Worm (Caenorhabditis elegans) whole organism, young adult: ENCODE data around the gene C38D4.10.
A peak's percentile ranks its signal among the peaks of the same experiment; 100 is the strongest.

Experiments used
- B0019.2 ChIP-seq: fragments of 200-800 bp; sonication (Bioruptor generic); conservative IDR thresholded peaks from 2 replicates; pipeline ENCODE4 v1.3.6; 2022; ENCODE audit warnings: missing genetic modification reagents, missing genetic modification characterization, missing compliant biosample characterization
- C06A6.2 ChIP-seq: fragments of 200-800 bp; sonication (Bioruptor generic); conservative IDR thresholded peaks from 2 replicates; pipeline ENCODE4 v1.3.6; 2022; ENCODE audit warnings: missing genetic modification characterization, missing compliant biosample characterization
- F22D6.2 ChIP-seq: sonication (generic microtip); optimal IDR thresholded peaks from 2 replicates; lab custom pipeline; 2016; ENCODE audit warnings: mild to moderate bottlenecking, missing genetic modification characterization, missing compliant biosample characterization
- F49E8.2 ChIP-seq: sonication (generic microtip); optimal IDR thresholded peaks from 3 replicates; lab custom pipeline; 2017; ENCODE audit warnings: missing genetic modification characterization, mild to moderate bottlenecking, missing compliant biosample characterization, antibody characterized with exemption, moderate library complexity; ENCODE audit not compliant: insufficient read depth
- K11D2.4 ChIP-seq: fragments of 200-800 bp; sonication (Bioruptor generic); IDR thresholded peaks from 2 replicates; pipeline ENCODE4 v1.3.6; 2022; ENCODE audit warnings: missing genetic modification reagents, missing genetic modification characterization, missing compliant biosample characterization
- T07F8.4 ChIP-seq: sonication (generic microtip); optimal IDR thresholded peaks from 2 replicates; lab custom pipeline; 2016; ENCODE audit warnings: mild to moderate bottlenecking, missing genetic modification characterization, moderate library complexity, missing compliant biosample characterization
- Y53G8AR.9 ChIP-seq: fragments of 200-800 bp; sonication (Bioruptor generic); conservative IDR thresholded peaks from 2 replicates; pipeline ENCODE4 v1.3.6; 2022; ENCODE audit warnings: missing genetic modification reagents, missing genetic modification characterization, missing compliant biosample characterization
- Y56A3A.18 ChIP-seq: fragments of 200-800 bp; sonication (Bioruptor generic); IDR thresholded peaks from 2 replicates; pipeline ENCODE4 v1.3.6; 2022; ENCODE audit warnings: missing genetic modification reagents, missing genetic modification characterization, missing compliant biosample characterization
- Y67H2A.10 ChIP-seq: fragments of 200-800 bp; sonication (Bioruptor generic); conservative IDR thresholded peaks from 2 replicates; pipeline ENCODE4 v1.3.6; 2022; ENCODE audit warnings: missing genetic modification reagents, missing genetic modification characterization, missing compliant biosample characterization
- aptf-2 ChIP-seq: fragments of 200-800 bp; sonication (Bioruptor generic); conservative IDR thresholded peaks from 2 replicates; pipeline ENCODE4 v1.3.6; 2022; ENCODE audit warnings: missing genetic modification reagents, missing genetic modification characterization, missing compliant biosample characterization
- attf-5 ChIP-seq: fragments of 200-800 bp; sonication (Bioruptor generic); optimal IDR thresholded peaks from 2 replicates; lab custom pipeline; 2018; ENCODE audit warnings: mild to moderate bottlenecking, missing genetic modification characterization, missing compliant biosample characterization
- attf-6 ChIP-seq: fragments of 200-800 bp; sonication (Bioruptor generic); IDR thresholded peaks from 2 replicates; pipeline ENCODE4 v1.3.6; 2022; ENCODE audit warnings: missing genetic modification reagents, missing genetic modification characterization, missing compliant biosample characterization
- bed-1 ChIP-seq: fragments of 200-800 bp; sonication (Bioruptor generic); IDR thresholded peaks from 2 replicates; pipeline ENCODE4 v1.3.6; 2022; ENCODE audit warnings: missing genetic modification reagents, missing genetic modification characterization, missing compliant biosample characterization
- ccch-3 ChIP-seq: fragments of 200-800 bp; sonication (Bioruptor generic); optimal IDR thresholded peaks from 2 replicates; lab custom pipeline; 2018; ENCODE audit warnings: mild to moderate bottlenecking, missing genetic modification characterization, missing compliant biosample characterization
- cebp-1 ChIP-seq, 2 experiments: fragments of 200-800 bp in 1 of 2; sonication (Bioruptor generic) in 1 of 2; sonication (generic microtip) in 1 of 2; IDR thresholded peaks in 1 of 2; optimal IDR thresholded peaks in 1 of 2; 2 replicates each; pipeline versions ENCODE4 v1.3.6 to Lab custom; 2017 to 2022; ENCODE audit warnings: missing compliant biosample characterization in 2 of 2, missing genetic modification characterization in 2 of 2, mild to moderate bottlenecking in 1 of 2, missing genetic modification reagents in 1 of 2, moderate library complexity in 1 of 2
- cebp-2 ChIP-seq: fragments of 200-800 bp; sonication (Bioruptor generic); IDR thresholded peaks from 2 replicates; pipeline ENCODE4 v1.3.6; 2022; ENCODE audit warnings: missing genetic modification characterization, missing compliant biosample characterization
- ceh-27 ChIP-seq: fragments of 200-800 bp; sonication (Bioruptor generic); optimal IDR thresholded peaks from 2 replicates; lab custom pipeline; 2018; ENCODE audit warnings: mild to moderate bottlenecking, missing genetic modification characterization, moderate library complexity, missing compliant biosample characterization
- die-1 ChIP-seq: sonication (generic microtip); optimal IDR thresholded peaks from 2 replicates; lab custom pipeline; 2016; ENCODE audit warnings: missing genotype, mild to moderate bottlenecking, missing genetic modification characterization, missing compliant biosample characterization
- dpl-1 ChIP-seq: fragments of 150-350 bp; optimal IDR thresholded peaks from 2 replicates; lab custom pipeline; 2014; ENCODE audit warnings: missing biosample characterization, missing genetic modification reagents, missing genetic modification characterization
- egl-18 ChIP-seq: fragments of 200-800 bp; sonication (Bioruptor generic); IDR thresholded peaks from 2 replicates; pipeline ENCODE4 v1.3.6; 2022; ENCODE audit warnings: missing genetic modification reagents, missing genetic modification characterization, missing compliant biosample characterization
- egrh-3 ChIP-seq: fragments of 200-800 bp; sonication (Bioruptor generic); IDR thresholded peaks from 2 replicates; pipeline ENCODE4 v1.3.6; 2022; ENCODE audit warnings: missing genetic modification reagents, missing genetic modification characterization, missing compliant biosample characterization
- ekl-4 ChIP-seq: fragments of 200-800 bp; sonication (Bioruptor generic); IDR thresholded peaks from 2 replicates; pipeline ENCODE4 v1.3.6; 2022; ENCODE audit warnings: missing genetic modification reagents, missing genetic modification characterization, missing compliant biosample characterization
- ets-4 ChIP-seq: fragments of 200-800 bp; sonication (Bioruptor generic); optimal IDR thresholded peaks from 2 replicates; lab custom pipeline; 2018; ENCODE audit warnings: mild to moderate bottlenecking, missing genetic modification characterization, missing compliant biosample characterization
- gei-17 ChIP-seq: fragments of 200-800 bp; sonication (Bioruptor generic); optimal IDR thresholded peaks from 2 replicates; lab custom pipeline; 2018; ENCODE audit warnings: mild to moderate bottlenecking, missing genetic modification characterization, missing compliant biosample characterization
- hlh-12 ChIP-seq: sonication (generic microtip); optimal IDR thresholded peaks from 2 replicates; lab custom pipeline; 2016; ENCODE audit warnings: missing genetic modification characterization, missing compliant biosample characterization
- hmg-20 ChIP-seq: fragments of 200-800 bp; sonication (Bioruptor generic); IDR thresholded peaks from 2 replicates; pipeline ENCODE4 v1.3.6; 2022; ENCODE audit warnings: missing genetic modification reagents, missing genetic modification characterization, missing compliant biosample characterization
- hsf-1 ChIP-seq: fragments of 200-800 bp; sonication (Bioruptor generic); IDR thresholded peaks from 2 replicates; pipeline ENCODE4 v1.3.6; 2022; ENCODE audit warnings: missing genetic modification reagents, missing genetic modification characterization, missing compliant biosample characterization
- let-526 ChIP-seq: fragments of 200-800 bp; sonication (Bioruptor generic); IDR thresholded peaks from 2 replicates; pipeline ENCODE4 v1.3.6; 2022; ENCODE audit warnings: missing genetic modification reagents, missing genetic modification characterization, missing compliant biosample characterization
- let-607 ChIP-seq, 2 experiments: fragments of 200-800 bp in 1 of 2; sonication (Bioruptor generic) in 1 of 2; sonication (generic microtip) in 1 of 2; optimal IDR thresholded peaks; 2 replicates each; lab custom pipeline; 2016 to 2018; ENCODE audit warnings: mild to moderate bottlenecking in 2 of 2, missing compliant biosample characterization in 2 of 2, missing genetic modification characterization in 2 of 2, moderate library complexity in 2 of 2, missing genotype in 1 of 2
- lsl-1 ChIP-seq: fragments of 200-800 bp; sonication (Bioruptor generic); optimal IDR thresholded peaks from 2 replicates; lab custom pipeline; 2018; ENCODE audit warnings: mild to moderate bottlenecking, missing genetic modification characterization, moderate library complexity, missing compliant biosample characterization
- madf-3 ChIP-seq: fragments of 200-800 bp; sonication (Bioruptor generic); IDR thresholded peaks from 2 replicates; pipeline ENCODE4 v1.3.6; 2022; ENCODE audit warnings: missing genetic modification reagents, missing genetic modification characterization, missing compliant biosample characterization
- madf-6 ChIP-seq: fragments of 200-800 bp; sonication (Bioruptor generic); IDR thresholded peaks from 2 replicates; pipeline ENCODE4 v1.3.6; 2022; ENCODE audit warnings: missing genetic modification reagents, missing genetic modification characterization, missing compliant biosample characterization
- mcd-1 ChIP-seq: fragments of 200-800 bp; sonication (Bioruptor generic); IDR thresholded peaks from 2 replicates; pipeline ENCODE4 v1.3.6; 2022; ENCODE audit warnings: missing genetic modification reagents, missing genetic modification characterization, missing compliant biosample characterization
- mes-4 ChIP-seq: sonication (generic microtip); optimal IDR thresholded peaks from 2 replicates; lab custom pipeline; 2016; ENCODE audit warnings: missing genotype, missing genetic modification characterization, missing compliant biosample characterization
- nhr-120 ChIP-seq: fragments of 200-800 bp; sonication (Bioruptor generic); IDR thresholded peaks from 2 replicates; pipeline ENCODE4 v1.3.6; 2022; ENCODE audit warnings: missing genetic modification characterization, missing compliant biosample characterization
- nhr-27 ChIP-seq: fragments of 200-800 bp; sonication (Bioruptor generic); optimal IDR thresholded peaks from 2 replicates; lab custom pipeline; 2018; ENCODE audit warnings: mild to moderate bottlenecking, missing genetic modification characterization, moderate library complexity, missing compliant biosample characterization
- sdz-38 ChIP-seq: sonication (generic microtip); optimal IDR thresholded peaks from 2 replicates; lab custom pipeline; 2016; ENCODE audit warnings: missing genotype, missing genetic modification characterization, missing compliant biosample characterization
- snpc-3.4 ChIP-seq: sonication (generic microtip); optimal IDR thresholded peaks from 2 replicates; lab custom pipeline; 2017; ENCODE audit warnings: missing genetic modification characterization, mild to moderate bottlenecking, missing compliant biosample characterization, antibody characterized with exemption, moderate library complexity, missing genotype, missing genetic modification reagents
- somi-1 ChIP-seq: fragments of 200-800 bp; sonication (Bioruptor generic); optimal IDR thresholded peaks from 2 replicates; lab custom pipeline; 2018; ENCODE audit warnings: mild to moderate bottlenecking, missing genetic modification characterization, missing compliant biosample characterization
- ztf-6 ChIP-seq: fragments of 200-800 bp; sonication (Bioruptor generic); IDR thresholded peaks from 2 replicates; pipeline ENCODE4 v1.3.6; 2022; ENCODE audit warnings: missing genetic modification reagents, missing genetic modification characterization, missing compliant biosample characterization

The C38D4.10 gene

DNA sequence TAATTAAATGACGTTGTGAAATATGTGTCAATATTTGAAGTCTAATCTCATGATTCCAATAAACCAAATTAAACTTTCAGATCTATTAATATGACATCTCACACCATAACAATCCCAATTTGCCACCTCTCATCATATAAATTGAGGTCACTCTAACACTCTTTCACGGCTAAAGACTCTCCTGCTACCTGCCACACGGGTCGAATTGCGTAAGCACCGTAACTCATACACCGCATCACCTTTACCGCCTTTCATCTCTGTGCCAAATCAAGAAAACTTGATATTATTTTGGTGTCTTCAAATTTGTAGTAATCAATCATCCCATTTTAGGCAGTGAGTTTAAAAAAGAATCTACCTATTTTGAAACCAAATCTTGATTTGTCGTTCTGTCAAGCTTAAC is 24.0 kb downstream of the C38D4.10 start:
- no peak for TF ChIP-seq nhr-27
- TF ChIP-seq ztf-6 (GFP tag; lab: Robert Waterston, UW) = no peak
- TF ChIP-seq egl-18 (GFP tag; lab: Robert Waterston, UW) = no peak
- TF ChIP-seq ets-4 (GFP tag; lab: Kevin White, UChicago) = no peak
- TF ChIP-seq somi-1 (GFP tag; lab: Kevin White, UChicago) = no peak
- TF ChIP-seq hmg-20 = no peak
- no peak for TF ChIP-seq F22D6.2
- no peak for TF ChIP-seq egrh-3 (GFP tag; lab: Robert Waterston, UW)
- TF ChIP-seq lsl-1 (GFP tag; lab: Kevin White, UChicago) = no peak
- TF ChIP-seq ekl-4 (GFP tag; lab: Robert Waterston, UW) = no peak
- no peak for TF ChIP-seq nhr-120 (GFP tag; lab: Robert Waterston, UW)
- no peak for TF ChIP-seq mcd-1
- no peak for TF ChIP-seq hlh-12 (tag; lab: Kevin White, UChicago)
- no peak for TF ChIP-seq K11D2.4 (GFP tag; lab: Robert Waterston, UW)
- no peak for TF ChIP-seq cebp-1 (GFP tag; IDR thresholded peaks at IDR 0.05; lab: Robert Waterston, UW)
- TF ChIP-seq cebp-1 (tag; optimal IDR thresholded peaks at IDR 0.05; lab: Kevin White, UChicago) = no peak
- no peak for TF ChIP-seq die-1 (tag; lab: Kevin White, UChicago)
- TF ChIP-seq, all 124 proteins: peak for 0

DNA sequence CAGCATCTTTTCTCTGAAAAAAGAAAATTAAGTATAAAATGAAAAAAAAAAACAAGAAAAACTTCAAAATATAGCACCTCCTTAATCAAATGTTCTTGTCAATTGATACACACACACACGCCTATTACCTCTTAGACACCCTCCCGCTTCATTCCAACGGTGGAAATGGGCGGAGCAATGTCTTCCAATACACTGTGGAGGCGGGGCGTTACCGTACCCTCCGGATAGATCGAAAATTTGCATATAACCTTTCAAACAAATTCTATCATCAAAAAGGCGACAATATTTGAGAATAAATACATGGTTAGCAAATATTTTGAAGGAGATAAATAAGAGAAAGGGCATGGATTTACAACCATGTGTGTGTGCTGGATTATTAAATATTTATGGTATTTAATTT is 25.8 kb downstream of the C38D4.10 start:
- TF ChIP-seq attf-5 (GFP tag; lab: Kevin White, UChicago) (peak; percentile 28), madf-6 (GFP tag; lab: Robert Waterston, UW) (peak; percentile 47; the same call in 1 of the 2 replicates), B0019.2 (GFP tag; lab: Robert Waterston, UW) (no peak), madf-3 (GFP tag; lab: Robert Waterston, UW) (0 out of 2 replicates have a peak, but pooled peaks have one; percentile 42), ekl-4 (GFP tag; lab: Robert Waterston, UW) (peak; percentile 31; the same call in 1 of the 2 replicates), attf-6 (GFP tag; lab: Robert Waterston, UW) (no peak), let-607 (tag; optimal IDR thresholded peaks at IDR 0.05; lab: Kevin White, UChicago) (no peak), hsf-1 (GFP tag; lab: Robert Waterston, UW) (peak; percentile 18; the same call in 1 of the 2 replicates), gei-17 (GFP tag; lab: Kevin White, UChicago) (no peak), snpc-3.4 (tag; lab: Kevin White, UChicago) (peak; percentile 26)

DNA sequence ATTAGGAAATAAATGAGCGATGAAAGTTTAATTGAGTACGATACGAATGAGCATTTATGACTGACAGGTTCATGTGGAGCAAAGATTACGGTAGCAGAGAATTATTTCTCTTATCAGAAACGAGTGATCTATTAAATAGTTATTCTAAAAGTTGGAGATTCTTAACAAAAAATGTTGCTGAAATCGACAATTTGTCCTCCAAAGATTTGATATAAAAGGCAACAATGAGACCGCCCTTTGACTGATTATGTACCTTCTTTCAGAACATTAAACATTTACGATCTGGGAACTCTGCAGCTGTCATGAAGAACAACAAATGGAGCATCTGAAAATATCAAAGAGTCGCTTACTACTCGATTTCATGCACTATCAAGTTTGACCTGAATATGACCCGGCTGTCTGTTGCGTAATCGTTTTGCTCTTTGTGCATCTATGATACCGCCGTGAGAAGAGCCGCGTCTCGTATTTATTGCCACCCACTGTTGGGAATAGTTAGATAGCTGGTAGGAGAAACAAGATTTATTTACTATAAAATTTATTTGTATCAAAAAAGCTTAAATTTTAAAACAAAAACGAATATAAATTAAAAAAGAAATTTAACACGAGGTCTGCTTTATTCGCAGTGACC is 27.3 kb downstream of the C38D4.10 start, which contains the start of gene pal-1:
pal-1 (minus strand) TSS at position 51 of the 628 bp plus-strand sequence.
- TF ChIP-seq dpl-1 (GFP tag; lab: Kevin White, UChicago) (no peak), T07F8.4 (tag; lab: Kevin White, UChicago) (no peak), sdz-38 (tag; lab: Kevin White, UChicago) (no peak), F49E8.2 (tag; lab: Kevin White, UChicago) (no peak), bed-1 (GFP tag; lab: Robert Waterston, UW) (no peak), aptf-2 (GFP tag; lab: Robert Waterston, UW) (no peak), let-526 (GFP tag; lab: Robert Waterston, UW) (no peak), Y56A3A.18 (GFP tag; lab: Robert Waterston, UW) (no peak), Y53G8AR.9 (GFP tag; lab: Robert Waterston, UW) (no peak), ccch-3 (GFP tag; lab: Kevin White, UChicago) (no peak), cebp-2 (no peak), mes-4 (tag; lab: Kevin White, UChicago) (no peak), ceh-27 (GFP tag; lab: Kevin White, UChicago) (no peak), K11D2.4 (GFP tag; lab: Robert Waterston, UW) (no peak), cebp-1 (GFP tag; IDR thresholded peaks at IDR 0.05; lab: Robert Waterston, UW) (no peak), cebp-1 (tag; optimal IDR thresholded peaks at IDR 0.05; lab: Kevin White, UChicago) (no peak), C06A6.2 (GFP tag; lab: Robert Waterston, UW) (no peak), Y67H2A.10 (GFP tag; lab: Robert Waterston, UW) (no peak)
